Worm (Caenorhabditis elegans): ENCODE measurements around the gene unc-77.

- TF ChIP-seq ztf-11 (tag; optimal IDR thresholded peaks at IDR 0.05) (no peak), ama-1 (optimal IDR thresholded peaks at IDR 0.05) (no peak), ZK546.5 (tag; optimal IDR thresholded peaks at IDR 0.05) (no peak), ceh-82 (tag; optimal IDR thresholded peaks at IDR 0.05) (no peak), elt-1 (tag; optimal IDR thresholded peaks at IDR 0.05) (no peak), unc-55 (GFP tag; optimal IDR thresholded peaks at IDR 0.05) (no peak)
These were observed 71.4 kb downstream of the unc-77 start, which contains the start of gene M03D4.3 for ce11 chrIV:6112291-6112690.

All from whole organism, L2 larva.